Worm (Caenorhabditis elegans) whole organism, late embryonic: ENCODE results near the gene Y14H12B.2.

Experiments
- ceh-45 ChIP-seq: fragments of 200-800 bp; sonication (Bioruptor generic); IDR thresholded peaks from 2 replicates; pipeline ENCODE4 v1.3.6; 2022; ENCODE audit warnings: missing genetic modification reagents, missing genetic modification characterization, missing compliant biosample characterization
- ceh-9 ChIP-seq: sonication (generic microtip); optimal IDR thresholded peaks from 2 replicates; lab custom pipeline; 2016; ENCODE audit warnings: mild to moderate bottlenecking, missing genetic modification characterization, inconsistent platforms, missing compliant biosample characterization
- elt-2 ChIP-seq: sonication (generic microtip); optimal IDR thresholded peaks from 2 replicates; lab custom pipeline; 2016; ENCODE audit warnings: missing genetic modification reagents, missing genetic modification characterization, missing compliant biosample characterization
- ets-4 ChIP-seq: sonication (generic microtip); optimal IDR thresholded peaks from 2 replicates; lab custom pipeline; 2016; ENCODE audit warnings: missing genetic modification characterization, missing compliant biosample characterization
- hlh-30 ChIP-seq: sonication (generic microtip); optimal IDR thresholded peaks from 2 replicates; lab custom pipeline; 2017; ENCODE audit warnings: antibody characterized with exemption, missing genetic modification characterization, missing compliant biosample characterization; ENCODE audit not compliant: insufficient read depth
- nhr-11 ChIP-seq: fragments of 150-350 bp; optimal IDR thresholded peaks from 2 replicates; lab custom pipeline; 2014; ENCODE audit warnings: missing biosample characterization, missing genetic modification characterization
- pag-3 ChIP-seq: sonication (generic microtip); optimal IDR thresholded peaks from 2 replicates; lab custom pipeline; 2016; ENCODE audit warnings: missing compliant biosample characterization, missing genetic modification characterization, borderline replicate concordance
- pha-4 ChIP-seq: fragments of 150-350 bp; optimal IDR thresholded peaks from 2 replicates; lab custom pipeline; 2018; ENCODE audit warnings: missing biosample characterization, missing genetic modification reagents, missing genetic modification characterization
- sox-4 ChIP-seq: sonication (generic microtip); optimal IDR thresholded peaks from 2 replicates; lab custom pipeline; 2017; ENCODE audit warnings: mild to moderate bottlenecking, missing genetic modification characterization, inconsistent platforms, missing compliant biosample characterization

- no peak for TF ChIP-seq hlh-30 (tag; lab: Kevin White, UChicago)
- TF ChIP-seq pha-4 (tag; lab: Kevin White, UChicago), result no peak
- no peak for TF ChIP-seq nhr-11 (tag; lab: Kevin White, UChicago)
- no peak for TF ChIP-seq elt-2 (tag; lab: Kevin White, UChicago)
- no peak for TF ChIP-seq ets-4 (tag; lab: Kevin White, UChicago)
- no peak for TF ChIP-seq ceh-45 (GFP tag; lab: Robert Waterston, UW)
- no peak for TF ChIP-seq pag-3 (tag; lab: Kevin White, UChicago)
- no peak for TF ChIP-seq ceh-9 (tag; lab: Kevin White, UChicago)
- TF ChIP-seq sox-4, result no peak
These were observed 19.9 kb downstream of the Y14H12B.2 start for ce11 chrII:3913673-3914072.
